Worm (Caenorhabditis elegans): ENCODE measurements around the gene pkc-2.

Gene pkc-2

ce11 chrX:9337832-9338231, 26.8 kb upstream of the pkc-2 start (continued):
- peak; percentile 90 for TF ChIP-seq lin-14 (GFP tag; optimal IDR thresholded peaks at IDR 0.05)
- peak; percentile 35 to 56 for TF ChIP-seq efl-1 (optimal IDR thresholded peaks at IDR 0.05)
- TF ChIP-seq efl-1 (GFP tag; optimal IDR thresholded peaks at IDR 0.05 in 1 of 2): peak; percentile 32 to 61
- TF ChIP-seq aha-1 (tag; optimal IDR thresholded peaks at IDR 0.05): no peak
- TF ChIP-seq ceh-8 (GFP tag; optimal IDR thresholded peaks at IDR 0.05): no peak
- TF ChIP-seq tbx-2 (tag; optimal IDR thresholded peaks at IDR 0.05): peak; percentile 73
- TF ChIP-seq snu-23 (GFP tag; optimal IDR thresholded peaks at IDR 0.05): peak; percentile 74
- TF ChIP-seq tlp-1 (tag; optimal IDR thresholded peaks at IDR 0.05): no peak
- TF ChIP-seq xbp-1 (tag; optimal IDR thresholded peaks at IDR 0.05): peak; percentile 59
- TF ChIP-seq nhr-11 (tag; optimal IDR thresholded peaks at IDR 0.05): no peak
- TF ChIP-seq elt-2 (tag; optimal IDR thresholded peaks at IDR 0.05): no peak
- TF ChIP-seq ets-5 (GFP tag; IDR thresholded peaks at IDR 0.05): no peak
- TF ChIP-seq F16B12.6 (tag; optimal IDR thresholded peaks at IDR 0.05): peak; percentile 92
- TF ChIP-seq mep-1 (tag; optimal IDR thresholded peaks at IDR 0.05): peak; percentile 73
- TF ChIP-seq ceh-63 (GFP tag; optimal IDR thresholded peaks at IDR 0.05): no peak
- no peak for TF ChIP-seq ceh-88 (GFP tag; IDR thresholded peaks at IDR 0.05)
- TF ChIP-seq unc-98 (GFP tag; IDR thresholded peaks at IDR 0.05): no peak
- TF ChIP-seq sup-37 (GFP tag; optimal IDR thresholded peaks at IDR 0.05): no peak
- TF ChIP-seq mdl-1 (tag; optimal IDR thresholded peaks at IDR 0.05): peak in 1 of 2 experiments; percentile 51
- peak; percentile 47; the same call in 1 of the 2 replicates for TF ChIP-seq nhr-19 (GFP tag; conservative IDR thresholded peaks at IDR 0.05)
- TF ChIP-seq unc-86 (tag; optimal IDR thresholded peaks at IDR 0.05): peak; percentile 65
- no peak for TF ChIP-seq snpc-4 (tag; optimal IDR thresholded peaks at IDR 0.05)
- no peak for TF ChIP-seq ama-1 (optimal IDR thresholded peaks at IDR 0.05)
- peak; percentile 65 for TF ChIP-seq blmp-1 (tag; optimal IDR thresholded peaks at IDR 0.05)
- TF ChIP-seq alr-1 (tag; optimal IDR thresholded peaks at IDR 0.05; ENCODE audit: borderline replicate concordance): no peak
- no peak for TF ChIP-seq fkh-4 (tag; optimal IDR thresholded peaks at IDR 0.05; ENCODE audit: borderline replicate concordance)
- peak; percentile 56 for TF ChIP-seq mab-9 (GFP tag; IDR thresholded peaks at IDR 0.05)
- peak; percentile 56 for TF ChIP-seq fkh-10 (GFP tag; optimal IDR thresholded peaks at IDR 0.05)
- no peak for TF ChIP-seq ces-1 (GFP tag; optimal IDR thresholded peaks at IDR 0.05)
- no peak for TF ChIP-seq sptf-1 (tag; optimal IDR thresholded peaks at IDR 0.05)
- TF ChIP-seq zip-4 (GFP tag; optimal IDR thresholded peaks at IDR 0.05): no peak
- no peak for TF ChIP-seq unc-62 (GFP tag; optimal IDR thresholded peaks at IDR 0.05)

ce11 chrX:9338375-9338774, 26.2 kb upstream of the pkc-2 start, which contains the start of gene apa-2:
TSS of gene apa-2 (plus strand) at chrX:9338675.
- TF ChIP-seq pqm-1 (tag; optimal IDR thresholded peaks at IDR 0.05) (no peak), lin-14 (GFP tag; optimal IDR thresholded peaks at IDR 0.05) (no peak), efl-1 (optimal IDR thresholded peaks at IDR 0.05) (no peak), efl-1 (GFP tag; optimal IDR thresholded peaks at IDR 0.05 in 1 of 2) (peak in 1 of 2 experiments; percentile 52), nhr-237 (tag; optimal IDR thresholded peaks at IDR 0.05) (no peak), tbx-2 (tag; optimal IDR thresholded peaks at IDR 0.05) (no peak), nhr-11 (tag; optimal IDR thresholded peaks at IDR 0.05) (no peak), sptf-1 (tag; optimal IDR thresholded peaks at IDR 0.05) (no peak), elt-2 (tag; optimal IDR thresholded peaks at IDR 0.05) (no peak)

ce11 chrX:9347380-9347979, 17.1 kb upstream of the pkc-2 start, which contains the start of gene oga-1:
TSS of gene oga-1 (minus strand) at chrX:9347430.
- TF ChIP-seq efl-3 (GFP tag; optimal IDR thresholded peaks at IDR 0.05): no peak
- TF ChIP-seq unc-130 (tag; optimal IDR thresholded peaks at IDR 0.05): peak; percentile 45
- TF ChIP-seq xbp-1 (tag; optimal IDR thresholded peaks at IDR 0.05): peak; percentile 61
- TF ChIP-seq nhr-47 (tag; optimal IDR thresholded peaks at IDR 0.05): peak; percentile 78
- peak; percentile 52 for TF ChIP-seq fos-1 (tag; optimal IDR thresholded peaks at IDR 0.05)
- no peak for TF ChIP-seq nhr-12 (tag; optimal IDR thresholded peaks at IDR 0.05)
- TF ChIP-seq efl-1 (optimal IDR thresholded peaks at IDR 0.05): peak; percentile 22 to 57
- TF ChIP-seq efl-1 (GFP tag; optimal IDR thresholded peaks at IDR 0.05 in 1 of 2): peak; percentile 38 to 95
- TF ChIP-seq unc-86 (tag; optimal IDR thresholded peaks at IDR 0.05): peak; percentile 2
- TF ChIP-seq nhr-77 (tag; optimal IDR thresholded peaks at IDR 0.05): no peak
- TF ChIP-seq ceh-90 (tag; optimal IDR thresholded peaks at IDR 0.05): no peak
- peak in 1 of 6 experiments; percentile 45 for TF ChIP-seq elt-3 (tag; optimal IDR thresholded peaks at IDR 0.05)
- peak in 1 of 3 experiments; percentile 71 for TF ChIP-seq ceh-82 (tag; optimal IDR thresholded peaks at IDR 0.05)
- TF ChIP-seq egl-13 (tag; optimal IDR thresholded peaks at IDR 0.05): peak; percentile 51
- peak in 1 of 2 experiments; percentile 96 for TF ChIP-seq mdl-1 (tag; optimal IDR thresholded peaks at IDR 0.05)
- TF ChIP-seq isw-1 (GFP tag; IDR thresholded peaks at IDR 0.05): peak; percentile 27
- peak; percentile 90 for TF ChIP-seq nhr-20 (tag; optimal IDR thresholded peaks at IDR 0.05)
- peak; percentile 19 for TF ChIP-seq pax-3 (tag; optimal IDR thresholded peaks at IDR 0.05)
- peak; percentile 71 for TF ChIP-seq lir-3 (tag; optimal IDR thresholded peaks at IDR 0.05; ENCODE audit: poor library complexity)
- peak; percentile 40 for TF ChIP-seq tbx-2 (tag; optimal IDR thresholded peaks at IDR 0.05)
- peak; percentile 67 for TF ChIP-seq skn-1 (tag; optimal IDR thresholded peaks at IDR 0.05)
